Worm (Caenorhabditis elegans) whole organism, L2 larva: Measurements from ENCODE around the gene srz-19.

Experiments used
- alr-1 ChIP-seq: fragments of 150-350 bp; optimal IDR thresholded peaks from 2 replicates; lab custom pipeline; 2014; ENCODE audit warnings: missing biosample characterization, missing genetic modification characterization
- aly-2 ChIP-seq: fragments of 150-350 bp; optimal IDR thresholded peaks from 2 replicates; lab custom pipeline; 2014; ENCODE audit warnings: missing biosample characterization, missing genetic modification characterization
- ama-1 ChIP-seq: fragments of 150-350 bp; optimal IDR thresholded peaks from 2 replicates; lab custom pipeline; 2018; ENCODE audit warnings: inconsistent platforms
- fos-1 ChIP-seq: fragments of 150-350 bp; optimal IDR thresholded peaks from 2 replicates; lab custom pipeline; 2014; ENCODE audit warnings: missing biosample characterization, missing genetic modification characterization
- lsy-2 ChIP-seq, 2 experiments: fragments of 150-350 bp in 1 of 2; sonication (generic microtip) in 1 of 2; optimal IDR thresholded peaks; 2 replicates each; lab custom pipeline; 2014 to 2017; ENCODE audit warnings: missing biosample characterization in 2 of 2, missing genetic modification characterization in 2 of 2
- mdl-1 ChIP-seq, 2 experiments: fragments of 150-350 bp in 1 of 2; sonication (generic microtip) in 1 of 2; optimal IDR thresholded peaks; 2 replicates each; lab custom pipeline; 2017; ENCODE audit warnings: missing biosample characterization in 2 of 2, missing genetic modification characterization in 2 of 2
- nhr-11 ChIP-seq: fragments of 150-350 bp; optimal IDR thresholded peaks from 2 replicates; lab custom pipeline; 2014; ENCODE audit warnings: missing biosample characterization, missing genetic modification characterization
- nhr-129 ChIP-seq: fragments of 150-350 bp; optimal IDR thresholded peaks from 2 replicates; lab custom pipeline; 2014; ENCODE audit warnings: missing biosample characterization, missing genetic modification characterization
- nhr-23 ChIP-seq: fragments of 150-350 bp; optimal IDR thresholded peaks from 2 replicates; lab custom pipeline; 2014; ENCODE audit warnings: missing biosample characterization, missing genetic modification reagents, missing genetic modification characterization
- skn-1 ChIP-seq: sonication (generic microtip); optimal IDR thresholded peaks from 2 replicates; lab custom pipeline; 2017; ENCODE audit warnings: missing biosample characterization, missing genetic modification characterization
- unc-62 ChIP-seq: fragments of 150-350 bp; optimal IDR thresholded peaks from 2 replicates; lab custom pipeline; 2014; ENCODE audit warnings: missing biosample characterization, missing genetic modification reagents, missing genetic modification characterization

- TF ChIP-seq mdl-1 (tag; optimal IDR thresholded peaks at IDR 0.05; lab: Kevin White, UChicago) (no peak), alr-1 (tag; lab: Kevin White, UChicago) (no peak), aly-2 (tag; lab: Kevin White, UChicago) (no peak), ama-1 (no peak), nhr-129 (tag; lab: Kevin White, UChicago) (no peak), unc-62 (GFP tag; lab: Kevin White, UChicago) (no peak), nhr-11 (tag; lab: Kevin White, UChicago) (no peak), fos-1 (tag; lab: Kevin White, UChicago) (peak; percentile 27), skn-1 (tag; lab: Kevin White, UChicago) (no peak), lsy-2 (tag; optimal IDR thresholded peaks at IDR 0.05; lab: Kevin White, UChicago) (no peak), nhr-23 (tag; lab: Kevin White, UChicago) (no peak)
Measured at ce11 chrIV:3878283-3878938, 41.2 kb upstream of the srz-19 start, which contains the start of gene F37C4.6.
